Fruit fly (Drosophila melanogaster) whole organism, wandering third instar larva: ENCODE data around the gene Mur11Da.

ENCODE experiments used
- Abd-B ChIP-seq: fragments of >200 bp; optimal IDR thresholded peaks from 2 replicates; lab custom pipeline; 2017; ENCODE audit warnings: missing biosample characterization, missing genetic modification characterization
- CG32264 ChIP-seq: fragments of 200-800 bp; sonication (Bioruptor generic); optimal IDR thresholded peaks from 2 replicates; lab custom pipeline; 2016; ENCODE audit warnings: missing biosample characterization, missing genetic modification characterization
- CG9705 ChIP-seq: fragments of 200-800 bp; sonication (Bioruptor generic); optimal IDR thresholded peaks from 2 replicates; lab custom pipeline; 2018; ENCODE audit warnings: missing biosample characterization, mild to moderate bottlenecking, missing genetic modification characterization
- CrebA ChIP-seq: fragments of 200-800 bp; sonication (Bioruptor generic); optimal IDR thresholded peaks from 2 replicates; lab custom pipeline; 2016; ENCODE audit warnings: missing biosample characterization, mild to moderate bottlenecking, missing genetic modification characterization, borderline replicate concordance
- Dfd ChIP-seq: fragments of >200 bp; optimal IDR thresholded peaks from 2 replicates; lab custom pipeline; 2017; ENCODE audit warnings: missing biosample characterization, missing genetic modification characterization
- Dif ChIP-seq: fragments of 200-275, 200-300 bp; sonication (Bioruptor generic); optimal IDR thresholded peaks from 2 replicates; lab custom pipeline; 2018; ENCODE audit warnings: missing biosample characterization, missing genetic modification characterization; ENCODE audit not compliant: partially characterized antibody
- GATAd ChIP-seq: sonication (Bioruptor generic); optimal IDR thresholded peaks from 2 replicates; lab custom pipeline; 2016; ENCODE audit warnings: missing biosample characterization, missing genetic modification characterization
- HLH106 ChIP-seq: fragments of 200-800 bp; optimal IDR thresholded peaks from 3 replicates; lab custom pipeline; 2019; ENCODE audit warnings: missing biosample characterization, mild to moderate bottlenecking, missing genetic modification characterization, moderate library complexity
- Hnf4 ChIP-seq: fragments of 200-800 bp; sonication (Bioruptor generic); optimal IDR thresholded peaks from 2 replicates; lab custom pipeline; 2016; ENCODE audit warnings: missing biosample characterization, mild to moderate bottlenecking, missing genetic modification characterization
- Hr78 ChIP-seq: fragments of >200 bp; optimal IDR thresholded peaks from 2 replicates; lab custom pipeline; 2017; ENCODE audit warnings: missing biosample characterization, missing genetic modification characterization
- Hr83 ChIP-seq: fragments of 200-300 bp; sonication (Bioruptor generic); optimal IDR thresholded peaks from 2 replicates; lab custom pipeline; 2016; ENCODE audit warnings: missing biosample characterization, mild to moderate bottlenecking, missing genetic modification characterization, moderate library complexity; ENCODE audit not compliant: poor library complexity, severe bottlenecking
- Jra ChIP-seq: sonication (Bioruptor generic); optimal IDR thresholded peaks from 2 replicates; lab custom pipeline; 2016; ENCODE audit warnings: missing biosample characterization, missing genetic modification characterization
- Mio ChIP-seq: sonication (Bioruptor generic); optimal IDR thresholded peaks from 2 replicates; lab custom pipeline; 2016; ENCODE audit warnings: missing biosample characterization, missing genetic modification characterization
- Myc ChIP-seq: fragments of >200 bp; optimal IDR thresholded peaks from 2 replicates; lab custom pipeline; 2017
- N ChIP-seq: fragments of >200 bp; optimal IDR thresholded peaks from 2 replicates; lab custom pipeline; 2018; ENCODE audit warnings: missing biosample characterization, missing external identifiers, missing genetic modification characterization
- OdsH ChIP-seq: fragments of 200-800 bp; sonication (Bioruptor generic); optimal IDR thresholded peaks from 2 replicates; lab custom pipeline; 2016; ENCODE audit warnings: missing biosample characterization, mild to moderate bottlenecking, missing genetic modification characterization
- Rel ChIP-seq, 2 experiments: fragments of 200-800 bp; sonication (Bioruptor generic) in 1 of 2; optimal IDR thresholded peaks; 2 replicates in 1 of 2; 3 replicates in 1 of 2; lab custom pipeline; 2016 to 2019; ENCODE audit warnings: mild to moderate bottlenecking in 2 of 2, missing biosample characterization in 2 of 2, missing genetic modification characterization in 2 of 2, moderate library complexity in 1 of 2
- Sp1 ChIP-seq: fragments of 200-800 bp; sonication (Bioruptor generic); optimal IDR thresholded peaks from 3 replicates; lab custom pipeline; 2019; ENCODE audit warnings: missing biosample characterization, mild to moderate bottlenecking, missing genetic modification characterization, moderate library complexity
- Vsx2 ChIP-seq: fragments of 200-300, 225-300 bp; sonication (Bioruptor generic); optimal IDR thresholded peaks from 2 replicates; lab custom pipeline; 2018; ENCODE audit warnings: missing biosample characterization, missing genetic modification characterization; ENCODE audit not compliant: partially characterized antibody
- br ChIP-seq: fragments of 200-800 bp; sonication (Bioruptor generic); optimal IDR thresholded peaks from 2 replicates; lab custom pipeline; 2016; ENCODE audit warnings: missing biosample characterization, missing genetic modification characterization
- brk ChIP-seq: fragments of 200-800 bp; sonication (Bioruptor generic); optimal IDR thresholded peaks from 2 replicates; lab custom pipeline; 2016; ENCODE audit warnings: missing biosample characterization, mild to moderate bottlenecking, missing genetic modification characterization
- dl ChIP-seq, 2 experiments: fragments of 175-275, 200-275 bp in 1 of 2; fragments of 200-275 bp in 1 of 2; sonication (Bioruptor generic); optimal IDR thresholded peaks; lab custom pipeline; 2018; ENCODE audit warnings: mild to moderate bottlenecking in 2 of 2, missing biosample characterization in 2 of 2, missing genetic modification characterization in 2 of 2, moderate library complexity in 2 of 2; ENCODE audit not compliant: partially characterized antibody in 2 of 2, insufficient read depth in 1 of 2
- dmrt93B ChIP-seq: fragments of 200-800 bp; sonication (Bioruptor generic); optimal IDR thresholded peaks from 2 replicates; lab custom pipeline; 2018; ENCODE audit warnings: missing biosample characterization, mild to moderate bottlenecking, missing genetic modification characterization
- dsf ChIP-seq: sonication (Bioruptor generic); optimal IDR thresholded peaks from 2 replicates; lab custom pipeline; 2016; ENCODE audit warnings: missing biosample characterization, missing genetic modification characterization, borderline replicate concordance
- ey ChIP-seq: fragments of 200-800 bp; sonication (Bioruptor generic); optimal IDR thresholded peaks from 2 replicates; lab custom pipeline; 2016; ENCODE audit warnings: missing biosample characterization, missing genetic modification characterization
- foxo ChIP-seq, 2 experiments: fragments of 200-800 bp; sonication (Bioruptor generic); optimal IDR thresholded peaks; 2 replicates in 1 of 2; 3 replicates in 1 of 2; lab custom pipeline; 2016 to 2017; ENCODE audit warnings: missing biosample characterization in 2 of 2, missing genetic modification characterization in 2 of 2
- fru ChIP-seq: fragments of 200-800 bp; sonication (Bioruptor generic); optimal IDR thresholded peaks from 3 replicates; lab custom pipeline; 2016; ENCODE audit warnings: missing biosample characterization, mild to moderate bottlenecking, missing genetic modification characterization
- h ChIP-seq: fragments of 200-800 bp; sonication (Bioruptor generic); optimal IDR thresholded peaks from 3 replicates; lab custom pipeline; 2016; ENCODE audit warnings: missing biosample characterization, mild to moderate bottlenecking, missing genetic modification characterization
- jim ChIP-seq: fragments of 175-275, 200-325 bp; sonication (Bioruptor generic); optimal IDR thresholded peaks from 2 replicates; lab custom pipeline; 2016; ENCODE audit warnings: missing biosample characterization, mild to moderate bottlenecking, missing genetic modification characterization
- lola ChIP-seq: fragments of >200 bp; optimal IDR thresholded peaks from 2 replicates; lab custom pipeline; 2017; ENCODE audit warnings: missing biosample characterization, missing genetic modification characterization
- pan ChIP-seq: fragments of >200 bp; optimal IDR thresholded peaks from 2 replicates; lab custom pipeline; 2017
- psq ChIP-seq: fragments of 200-800 bp; sonication (Bioruptor generic); optimal IDR thresholded peaks from 3 replicates; lab custom pipeline; 2017; ENCODE audit warnings: missing biosample characterization, mild to moderate bottlenecking, missing genetic modification characterization, moderate library complexity
- rgr ChIP-seq: fragments of 200-800 bp; sonication (Bioruptor generic); optimal IDR thresholded peaks from 3 replicates; lab custom pipeline; 2016; ENCODE audit warnings: missing biosample characterization, mild to moderate bottlenecking, missing genetic modification characterization
- sage ChIP-seq: fragments of 200-800 bp; sonication (Bioruptor generic); optimal IDR thresholded peaks from 2 replicates; lab custom pipeline; 2016; ENCODE audit warnings: missing biosample characterization, mild to moderate bottlenecking, missing genetic modification characterization
- sv ChIP-seq: fragments of 200-800 bp; sonication (Bioruptor generic); optimal IDR thresholded peaks from 3 replicates; lab custom pipeline; 2016; ENCODE audit warnings: missing biosample characterization, missing genetic modification characterization
- tai ChIP-seq: sonication (Bioruptor generic); optimal IDR thresholded peaks from 2 replicates; lab custom pipeline; 2016; ENCODE audit warnings: missing biosample characterization, missing genetic modification characterization
- usp ChIP-seq: fragments of >200 bp; optimal IDR thresholded peaks from 2 replicates; lab custom pipeline; 2017; ENCODE audit warnings: missing biosample characterization, missing genetic modification characterization
- woc ChIP-seq: sonication (Bioruptor generic); optimal IDR thresholded peaks from 2 replicates; lab custom pipeline; 2016; ENCODE audit warnings: missing biosample characterization, mild to moderate bottlenecking, missing genetic modification characterization

Mur11Da gene

dm6 chrX:12967296-12967938 lies at the start of gene Mur11Da:
Gene Mur11Da, plus strand, starts transcription at chrX:12967888.
- TF ChIP-seq Dfd (GFP tag; lab: Kevin White, UChicago) = no peak
- TF ChIP-seq N (GFP tag; lab: Kevin White, UChicago) = no peak

dm6 chrX:12919594-12919993 lies 48.1 kb upstream of the Mur11Da start:
- no peak for TF ChIP-seq Myc (lab: Kevin White, UChicago)

- TF ChIP-seq ey (GFP tag; lab: Kevin White, UChicago) (no peak), dsf (GFP tag; lab: Kevin White, UChicago) (no peak), woc (GFP tag; lab: Kevin White, UChicago) (no peak), Jra (GFP tag; lab: Kevin White, UChicago) (no peak)
These were observed 45.4 kb upstream of the Mur11Da start for dm6 chrX:12922338-12922737.

dm6 chrX:12923258-12923901 lies 44.3 kb upstream of the Mur11Da start:
- TF ChIP-seq Dfd (GFP tag; lab: Kevin White, UChicago) = no peak
- peak; percentile 26 for TF ChIP-seq HLH106 (tag; lab: Kevin White, UChicago)
- TF ChIP-seq CrebA (GFP tag; lab: Kevin White, UChicago) = no peak
- no peak for TF ChIP-seq Dif (GFP tag; lab: Kevin White, UChicago)
- no peak for TF ChIP-seq dsf (GFP tag; lab: Kevin White, UChicago)
- TF ChIP-seq Vsx2 (GFP tag; lab: Kevin White, UChicago) = no peak
- no peak for TF ChIP-seq Hr83 (GFP tag; lab: Kevin White, UChicago)
- TF ChIP-seq brk = no peak
- TF ChIP-seq foxo (GFP tag; optimal IDR thresholded peaks at IDR 0.05; lab: Kevin White, UChicago) = peak in 1 of 2 experiments; percentile 39
- TF ChIP-seq tai (GFP tag; lab: Kevin White, UChicago) = no peak
- TF ChIP-seq lola = no peak
- no peak for TF ChIP-seq CG32264 (GFP tag; lab: Kevin White, UChicago)
- TF ChIP-seq Sp1 (GFP tag; lab: Kevin White, UChicago) = peak; percentile 63
- TF ChIP-seq Myc (lab: Kevin White, UChicago) = no peak
- no peak for TF ChIP-seq Abd-B (GFP tag; lab: Kevin White, UChicago)
- TF ChIP-seq GATAd (GFP tag; lab: Kevin White, UChicago) = no peak
- TF ChIP-seq fru (GFP tag; lab: Kevin White, UChicago) = peak; percentile 56
- no peak for TF ChIP-seq dl (GFP tag; optimal IDR thresholded peaks at IDR 0.05; lab: Kevin White, UChicago; ENCODE audit: insufficient read depth in 1 of 2, partially characterized antibody in 2 of 2)
- no peak for TF ChIP-seq Hnf4
- peak; percentile 6 for TF ChIP-seq rgr (GFP tag; lab: Kevin White, UChicago)
- peak; percentile 7 for TF ChIP-seq ey (GFP tag; lab: Kevin White, UChicago)
- TF ChIP-seq pan (lab: Kevin White, UChicago) = no peak
- no peak for TF ChIP-seq N (GFP tag; lab: Kevin White, UChicago)
- no peak for TF ChIP-seq jim (GFP tag; lab: Kevin White, UChicago)
- TF ChIP-seq Mio (GFP tag; lab: Kevin White, UChicago) = no peak
- no peak for TF ChIP-seq Rel (GFP tag; optimal IDR thresholded peaks at IDR 0.05; lab: Kevin White, UChicago)
- TF ChIP-seq Rel (tag; optimal IDR thresholded peaks at IDR 0.05; lab: Kevin White, UChicago) = no peak
- TF ChIP-seq usp = no peak
- TF ChIP-seq woc (GFP tag; lab: Kevin White, UChicago) = no peak
- no peak for TF ChIP-seq sage (GFP tag; lab: Kevin White, UChicago)
- peak; percentile 8 for TF ChIP-seq OdsH
- TF ChIP-seq dmrt93B (GFP tag; lab: Kevin White, UChicago) = peak; percentile 36
- TF ChIP-seq Hr78 (GFP tag; lab: Kevin White, UChicago) = no peak
- peak; percentile 35 for TF ChIP-seq psq
- peak; percentile 37 for TF ChIP-seq h (GFP tag; lab: Kevin White, UChicago)
- TF ChIP-seq sv (GFP tag; lab: Kevin White, UChicago) = no peak
- no peak for TF ChIP-seq CG9705 (GFP tag; lab: Kevin White, UChicago)
- no peak for TF ChIP-seq Jra (GFP tag; lab: Kevin White, UChicago)
- peak; percentile 21 for TF ChIP-seq br (GFP tag; lab: Kevin White, UChicago)
